Worm (Caenorhabditis elegans) whole organism, midembryonic: ENCODE measurements around the gene ZK1320.13.

Source experiments
- T22C8.4 ChIP-seq: fragments of 200-800 bp; sonication (Bioruptor generic); IDR thresholded peaks from 2 replicates; pipeline ENCODE4 v1.3.6; 2022; ENCODE audit warnings: missing genetic modification characterization, missing compliant biosample characterization
- cog-1 ChIP-seq: sonication (generic microtip); optimal IDR thresholded peaks from 2 replicates; lab custom pipeline; 2016; ENCODE audit warnings: missing genetic modification characterization, missing compliant biosample characterization
- flt-1 ChIP-seq: fragments of 200-800 bp; sonication (Bioruptor generic); IDR thresholded peaks from 2 replicates; pipeline ENCODE4 v1.3.6; 2022; ENCODE audit warnings: missing genetic modification characterization, missing compliant biosample characterization
- med-1 ChIP-seq: sonication (generic microtip); optimal IDR thresholded peaks from 2 replicates; lab custom pipeline; 2017; ENCODE audit warnings: missing genetic modification characterization, mild to moderate bottlenecking, missing compliant biosample characterization, antibody characterized with exemption, missing genetic modification reagents; ENCODE audit not compliant: insufficient read depth
- ref-1 ChIP-seq: fragments of 200-800 bp; sonication (Bioruptor generic); conservative IDR thresholded peaks from 2 replicates; pipeline ENCODE4 v1.3.6; 2022; ENCODE audit warnings: missing genetic modification reagents, missing genetic modification characterization, missing compliant biosample characterization
- tab-1 ChIP-seq: fragments of 200-800 bp; sonication (Bioruptor generic); IDR thresholded peaks from 2 replicates; pipeline ENCODE4 v1.3.6; 2022; ENCODE audit warnings: missing genetic modification characterization, missing compliant biosample characterization
- ztf-23 ChIP-seq: fragments of 200-800 bp; sonication (Bioruptor generic); IDR thresholded peaks from 2 replicates; pipeline ENCODE4 v1.3.6; 2022; ENCODE audit warnings: missing genetic modification reagents, missing genetic modification characterization, missing compliant biosample characterization
- ztf-29 ChIP-seq: fragments of 200-800 bp; sonication (Bioruptor generic); IDR thresholded peaks from 2 replicates; pipeline ENCODE4 v1.3.6; 2022; ENCODE audit warnings: missing genetic modification reagents, missing genetic modification characterization, missing compliant biosample characterization

DNA sequence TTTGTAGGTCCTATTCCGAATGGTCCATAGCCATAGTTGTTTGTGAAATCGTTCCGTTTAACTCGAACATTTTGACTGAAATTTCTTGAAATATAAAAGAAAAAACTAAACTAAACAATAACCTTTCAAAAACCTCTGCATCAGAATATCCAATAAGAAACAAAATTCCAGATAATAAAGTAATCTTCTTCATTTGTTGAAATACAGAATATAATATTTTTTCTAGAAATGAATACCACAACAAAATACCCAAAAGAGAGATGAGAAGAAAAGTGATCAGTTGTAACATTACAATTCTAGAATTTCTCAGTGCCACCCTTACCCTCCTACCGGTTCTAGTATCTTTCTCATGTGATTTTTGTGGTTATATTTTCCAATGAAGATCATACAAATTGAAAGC is 26.9 kb upstream of the ZK1320.13 start, which contains the start of gene ZK1307.2:
- TF ChIP-seq ztf-23 (GFP tag; lab: Robert Waterston, UW) = no peak
- no peak for TF ChIP-seq T22C8.4
- TF ChIP-seq med-1 (GFP tag; lab: Kevin White, UChicago) = no peak
- no peak for TF ChIP-seq ref-1
- TF ChIP-seq ztf-29 = no peak
- no peak for TF ChIP-seq cog-1 (tag; lab: Kevin White, UChicago)
- TF ChIP-seq flt-1 (GFP tag; lab: Robert Waterston, UW) = no peak
- no peak for TF ChIP-seq tab-1 (GFP tag; lab: Robert Waterston, UW)
